Worm (Caenorhabditis elegans) whole organism, L2 larva: Measurements from ENCODE around the gene erl-1.

Experiments used
- C34F6.9 ChIP-seq: fragments of 150-350 bp; optimal IDR thresholded peaks from 2 replicates; lab custom pipeline; 2014; ENCODE audit warnings: missing biosample characterization, missing genetic modification characterization
- F13H6.1 ChIP-seq: sonication (generic microtip); optimal IDR thresholded peaks from 2 replicates; lab custom pipeline; 2016; ENCODE audit warnings: missing genetic modification characterization, missing compliant biosample characterization
- R02D3.7 ChIP-seq: fragments of 150-350 bp; optimal IDR thresholded peaks from 2 replicates; lab custom pipeline; 2014; ENCODE audit warnings: missing biosample characterization, missing genetic modification characterization
- alr-1 ChIP-seq: fragments of 150-350 bp; optimal IDR thresholded peaks from 2 replicates; lab custom pipeline; 2014; ENCODE audit warnings: missing biosample characterization, missing genetic modification characterization
- aly-2 ChIP-seq: fragments of 150-350 bp; optimal IDR thresholded peaks from 2 replicates; lab custom pipeline; 2014; ENCODE audit warnings: missing biosample characterization, missing genetic modification characterization
- ama-1 ChIP-seq: fragments of 150-350 bp; optimal IDR thresholded peaks from 2 replicates; lab custom pipeline; 2018; ENCODE audit warnings: inconsistent platforms
- blmp-1 ChIP-seq: sonication (generic microtip); optimal IDR thresholded peaks from 2 replicates; lab custom pipeline; 2017; ENCODE audit warnings: missing genetic modification characterization, mild to moderate bottlenecking, missing compliant biosample characterization, antibody characterized with exemption, moderate library complexity; ENCODE audit not compliant: insufficient read depth
- ceh-16 ChIP-seq: fragments of 150-350 bp; optimal IDR thresholded peaks from 2 replicates; lab custom pipeline; 2014; ENCODE audit warnings: missing biosample characterization, missing genetic modification characterization
- ceh-82 ChIP-seq: fragments of 150-350 bp; optimal IDR thresholded peaks from 2 replicates; lab custom pipeline; 2014; ENCODE audit warnings: missing biosample characterization, missing genetic modification characterization
- crh-2 ChIP-seq: sonication (generic microtip); optimal IDR thresholded peaks from 2 replicates; lab custom pipeline; 2017; ENCODE audit warnings: missing biosample characterization, missing genetic modification characterization
- dmd-4 ChIP-seq: sonication (generic microtip); optimal IDR thresholded peaks from 2 replicates; lab custom pipeline; 2017; ENCODE audit warnings: missing biosample characterization, missing genetic modification characterization
- egl-27 ChIP-seq: sonication (generic microtip); optimal IDR thresholded peaks from 3 replicates; lab custom pipeline; 2017; ENCODE audit warnings: missing biosample characterization, missing genetic modification reagents, missing genetic modification characterization
- elt-1 ChIP-seq: fragments of 150-350 bp; optimal IDR thresholded peaks from 2 replicates; lab custom pipeline; 2014; ENCODE audit warnings: missing biosample characterization, missing genetic modification characterization
- elt-3 ChIP-seq: sonication (generic microtip); optimal IDR thresholded peaks from 2 replicates; lab custom pipeline; 2017; ENCODE audit warnings: missing biosample characterization, missing genetic modification characterization
- gmeb-1 ChIP-seq: fragments of 150-350 bp; optimal IDR thresholded peaks from 2 replicates; lab custom pipeline; 2014; ENCODE audit warnings: missing biosample characterization, missing genetic modification characterization
- lin-11 ChIP-seq: fragments of 150-350 bp; sonication (generic microtip); optimal IDR thresholded peaks from 2 replicates; lab custom pipeline; 2014; ENCODE audit warnings: missing biosample characterization, missing genetic modification characterization, inconsistent platforms, mixed read lengths
- lin-39 ChIP-seq: fragments of 150-350 bp; optimal IDR thresholded peaks from 2 replicates; lab custom pipeline; 2014; ENCODE audit warnings: missing biosample characterization, missing genetic modification reagents, missing genetic modification characterization
- lsy-2 ChIP-seq, 2 experiments: fragments of 150-350 bp in 1 of 2; sonication (generic microtip) in 1 of 2; optimal IDR thresholded peaks; 2 replicates each; lab custom pipeline; 2014 to 2017; ENCODE audit warnings: missing biosample characterization in 2 of 2, missing genetic modification characterization in 2 of 2
- mab-5 ChIP-seq: fragments of 150-350 bp; optimal IDR thresholded peaks from 2 replicates; lab custom pipeline; 2014; ENCODE audit warnings: missing biosample characterization, missing genetic modification characterization
- mdl-1 ChIP-seq, 2 experiments: fragments of 150-350 bp in 1 of 2; sonication (generic microtip) in 1 of 2; optimal IDR thresholded peaks; 2 replicates each; lab custom pipeline; 2017; ENCODE audit warnings: missing biosample characterization in 2 of 2, missing genetic modification characterization in 2 of 2
- nhr-10 ChIP-seq: sonication (generic microtip); optimal IDR thresholded peaks from 2 replicates; lab custom pipeline; 2017; ENCODE audit warnings: missing biosample characterization, missing genetic modification characterization
- nhr-12 ChIP-seq: fragments of 150-350 bp; optimal IDR thresholded peaks from 2 replicates; lab custom pipeline; 2014; ENCODE audit warnings: missing biosample characterization, missing genetic modification characterization
- nhr-129 ChIP-seq: fragments of 150-350 bp; optimal IDR thresholded peaks from 2 replicates; lab custom pipeline; 2014; ENCODE audit warnings: missing biosample characterization, missing genetic modification characterization
- nhr-21 ChIP-seq: fragments of 150-350 bp; optimal IDR thresholded peaks from 2 replicates; lab custom pipeline; 2014; ENCODE audit warnings: missing biosample characterization, missing genetic modification characterization
- nhr-23 ChIP-seq: fragments of 150-350 bp; optimal IDR thresholded peaks from 2 replicates; lab custom pipeline; 2014; ENCODE audit warnings: missing biosample characterization, missing genetic modification reagents, missing genetic modification characterization
- nhr-237 ChIP-seq: fragments of 150-350 bp; optimal IDR thresholded peaks from 2 replicates; lab custom pipeline; 2014; ENCODE audit warnings: missing biosample characterization, missing genetic modification characterization
- nhr-25 ChIP-seq: fragments of 150-350 bp; sonication (generic microtip); optimal IDR thresholded peaks from 3 replicates; lab custom pipeline; 2014; ENCODE audit warnings: missing biosample characterization, missing genetic modification characterization
- nhr-6 ChIP-seq: fragments of 150-350 bp; optimal IDR thresholded peaks from 2 replicates; lab custom pipeline; 2014; ENCODE audit warnings: missing biosample characterization, missing genetic modification characterization
- nhr-77 ChIP-seq: fragments of 150-350 bp; optimal IDR thresholded peaks from 2 replicates; lab custom pipeline; 2014; ENCODE audit warnings: missing biosample characterization, missing genetic modification characterization
- peb-1 ChIP-seq: fragments of 150-350 bp; optimal IDR thresholded peaks from 2 replicates; lab custom pipeline; 2014; ENCODE audit warnings: missing biosample characterization, missing genetic modification characterization
- sem-4 ChIP-seq: fragments of 150-350 bp; optimal IDR thresholded peaks from 2 replicates; lab custom pipeline; 2014; ENCODE audit warnings: missing biosample characterization, missing genetic modification reagents, missing genetic modification characterization
- skn-1 ChIP-seq: sonication (generic microtip); optimal IDR thresholded peaks from 2 replicates; lab custom pipeline; 2017; ENCODE audit warnings: missing biosample characterization, missing genetic modification characterization
- sma-3 ChIP-seq: sonication (generic microtip); optimal IDR thresholded peaks from 2 replicates; lab custom pipeline; 2016; ENCODE audit warnings: missing genetic modification reagents, missing genetic modification characterization, missing compliant biosample characterization
- snpc-4 ChIP-seq: fragments of 150-350 bp; optimal IDR thresholded peaks from 2 replicates; lab custom pipeline; 2014; ENCODE audit warnings: missing biosample characterization, missing genetic modification characterization
- unc-39 ChIP-seq: fragments of 150-350 bp; optimal IDR thresholded peaks from 2 replicates; lab custom pipeline; 2014; ENCODE audit warnings: missing biosample characterization, missing genetic modification characterization
- unc-55 ChIP-seq: fragments of 150-350 bp; sonication (generic microtip); optimal IDR thresholded peaks from 3 replicates; lab custom pipeline; 2014; ENCODE audit warnings: missing biosample characterization, missing genetic modification reagents, missing genetic modification characterization
- unc-62 ChIP-seq: fragments of 150-350 bp; optimal IDR thresholded peaks from 2 replicates; lab custom pipeline; 2014; ENCODE audit warnings: missing biosample characterization, missing genetic modification reagents, missing genetic modification characterization
- zag-1 ChIP-seq: fragments of 150-350 bp; optimal IDR thresholded peaks from 2 replicates; lab custom pipeline; 2014; ENCODE audit warnings: missing biosample characterization, missing genetic modification characterization
- ztf-1 ChIP-seq: fragments of 200-800 bp; sonication (Bioruptor generic); conservative IDR thresholded peaks from 2 replicates; pipeline ENCODE4 v1.3.6; 2022; ENCODE audit warnings: missing genetic modification characterization, missing compliant biosample characterization
- ztf-11 ChIP-seq: sonication (generic microtip); optimal IDR thresholded peaks from 2 replicates; lab custom pipeline; 2017; ENCODE audit warnings: missing biosample characterization, missing genetic modification characterization
- ztf-4 ChIP-seq: fragments of 150-350 bp; optimal IDR thresholded peaks from 2 replicates; lab custom pipeline; 2014; ENCODE audit warnings: missing biosample characterization, missing genetic modification characterization

The erl-1 gene

ce11 chrIV:12287628-12288027 is at the start of gene erl-1:
erl-1 (plus strand) TSS chrIV:12287928.
- TF ChIP-seq skn-1 (tag; lab: Kevin White, UChicago) (no peak), peb-1 (tag; lab: Kevin White, UChicago) (no peak), nhr-6 (tag; lab: Kevin White, UChicago) (no peak), mab-5 (tag; lab: Kevin White, UChicago) (no peak), lsy-2 (tag; optimal IDR thresholded peaks at IDR 0.05; lab: Kevin White, UChicago) (no peak), aly-2 (no peak), ztf-11 (no peak), unc-62 (GFP tag; lab: Kevin White, UChicago) (no peak), gmeb-1 (tag; lab: Kevin White, UChicago) (no peak), alr-1 (no peak), nhr-21 (tag; lab: Kevin White, UChicago) (no peak), blmp-1 (no peak), nhr-129 (no peak), nhr-10 (tag; lab: Kevin White, UChicago) (no peak), nhr-12 (tag; lab: Kevin White, UChicago) (no peak), elt-1 (tag; lab: Kevin White, UChicago) (no peak)

ce11 chrIV:12238851-12239250 is 48.9 kb upstream of the erl-1 start, which contains the start of gene sre-19:
sre-19 (minus strand) TSS chrIV:12238951.
- TF ChIP-seq nhr-10 (tag; lab: Kevin White, UChicago) = no peak
- no peak for TF ChIP-seq lin-11
- TF ChIP-seq lin-39 = no peak
- TF ChIP-seq alr-1 = no peak
- TF ChIP-seq nhr-25 (tag; lab: Kevin White, UChicago) = no peak
- no peak for TF ChIP-seq nhr-237 (tag; lab: Kevin White, UChicago)
- TF ChIP-seq sma-3 (GFP tag; lab: Kevin White, UChicago) = no peak
- no peak for TF ChIP-seq unc-62 (GFP tag; lab: Kevin White, UChicago)
- TF ChIP-seq ceh-82 = no peak
- no peak for TF ChIP-seq R02D3.7 (tag; lab: Kevin White, UChicago)

- no peak for TF ChIP-seq mdl-1 (tag; optimal IDR thresholded peaks at IDR 0.05; lab: Kevin White, UChicago)
- TF ChIP-seq peb-1 (tag; lab: Kevin White, UChicago) = no peak
- no peak for TF ChIP-seq ceh-82
- no peak for TF ChIP-seq ztf-1 (GFP tag; lab: Robert Waterston, UW)
- TF ChIP-seq elt-3 (tag; lab: Kevin White, UChicago) = no peak
- no peak for TF ChIP-seq alr-1
- no peak for TF ChIP-seq sem-4 (tag; lab: Kevin White, UChicago)
- TF ChIP-seq skn-1 (tag; lab: Kevin White, UChicago) = no peak
- no peak for TF ChIP-seq C34F6.9
Measured at ce11 chrIV:12244706-12245105, 43.0 kb upstream of the erl-1 start, which contains the start of gene sre-15. sre-15 (minus strand) TSS chrIV:12244806.

ce11 chrIV:12252579-12252978 is 35.1 kb upstream of the erl-1 start, which contains the start of gene dnj-26:
dnj-26 (minus strand) TSS chrIV:12252679.
- TF ChIP-seq lin-39 = no peak
- no peak for TF ChIP-seq zag-1
- no peak for TF ChIP-seq F13H6.1
- no peak for TF ChIP-seq unc-62 (GFP tag; lab: Kevin White, UChicago)
- no peak for TF ChIP-seq alr-1
- no peak for TF ChIP-seq nhr-77 (tag; lab: Kevin White, UChicago)
- TF ChIP-seq elt-1 (tag; lab: Kevin White, UChicago) = no peak
- TF ChIP-seq lsy-2 (tag; optimal IDR thresholded peaks at IDR 0.05; lab: Kevin White, UChicago) = no peak
- no peak for TF ChIP-seq aly-2
- TF ChIP-seq ceh-16 (tag; lab: Kevin White, UChicago) = no peak
- TF ChIP-seq mab-5 (tag; lab: Kevin White, UChicago) = no peak
- no peak for TF ChIP-seq skn-1 (tag; lab: Kevin White, UChicago)
- no peak for TF ChIP-seq egl-27
- TF ChIP-seq nhr-6 (tag; lab: Kevin White, UChicago) = no peak

- TF ChIP-seq ztf-4 (tag; lab: Kevin White, UChicago) (no peak), C34F6.9 (peak; percentile 1), unc-39 (tag; lab: Kevin White, UChicago) (no peak), lsy-2 (tag; optimal IDR thresholded peaks at IDR 0.05; lab: Kevin White, UChicago) (peak in 1 of 2 experiments; percentile 33), unc-62 (GFP tag; lab: Kevin White, UChicago) (no peak), nhr-237 (tag; lab: Kevin White, UChicago) (no peak), nhr-6 (tag; lab: Kevin White, UChicago) (no peak), nhr-77 (tag; lab: Kevin White, UChicago) (no peak), nhr-23 (tag; lab: Kevin White, UChicago) (no peak), egl-27 (no peak), nhr-129 (peak; percentile 64), mdl-1 (tag; optimal IDR thresholded peaks at IDR 0.05; lab: Kevin White, UChicago) (no peak), F13H6.1 (no peak), crh-2 (tag; lab: Kevin White, UChicago) (no peak), unc-55 (GFP tag; lab: Kevin White, UChicago) (peak; percentile 14), mab-5 (tag; lab: Kevin White, UChicago) (no peak), elt-1 (tag; lab: Kevin White, UChicago) (no peak), lin-11 (no peak), nhr-12 (tag; lab: Kevin White, UChicago) (no peak), ama-1 (lab: Kevin White, UChicago) (no peak), ceh-16 (tag; lab: Kevin White, UChicago) (no peak), snpc-4 (tag; lab: Kevin White, UChicago) (no peak), nhr-21 (tag; lab: Kevin White, UChicago) (no peak), dmd-4 (tag; lab: Kevin White, UChicago) (no peak)
Measured at ce11 chrIV:12259161-12259870, 28.4 kb upstream of the erl-1 start, which contains the start of gene Y39C12A.9. Y39C12A.9 (minus strand) TSS chrIV:12259211.
